Worm (Caenorhabditis elegans) whole organism, mixed stage, embryonic: ENCODE measurements around the gene sel-7.
A peak's percentile ranks its signal among the peaks of the same experiment; 100 is the strongest.

Experiments used
- M03D4.4 ChIP-seq: sonication (generic microtip); optimal IDR thresholded peaks from 2 replicates; lab custom pipeline; 2017; ENCODE audit warnings: mild to moderate bottlenecking, missing genetic modification characterization, missing compliant biosample characterization
- bed-3 ChIP-seq: fragments of 200-800 bp; sonication (Bioruptor generic); optimal IDR thresholded peaks from 3 replicates; lab custom pipeline; 2018; ENCODE audit warnings: mild to moderate bottlenecking, missing genetic modification characterization, moderate library complexity, missing compliant biosample characterization
- blmp-1 ChIP-seq: fragments of 150-350 bp; optimal IDR thresholded peaks from 2 replicates; lab custom pipeline; 2014; ENCODE audit warnings: missing biosample characterization, missing genetic modification characterization
- ceh-39 ChIP-seq: fragments of 150-350 bp; optimal IDR thresholded peaks from 2 replicates; lab custom pipeline; 2014; ENCODE audit warnings: missing biosample characterization, missing genetic modification characterization
- ceh-43 ChIP-seq: fragments of 200-800 bp; sonication (Bioruptor generic); optimal IDR thresholded peaks from 2 replicates; lab custom pipeline; 2018; ENCODE audit warnings: mild to moderate bottlenecking, missing genetic modification characterization, moderate library complexity, missing compliant biosample characterization
- ceh-83 ChIP-seq: fragments of 200-800 bp; sonication (Bioruptor generic); optimal IDR thresholded peaks from 2 replicates; lab custom pipeline; 2018; ENCODE audit warnings: mild to moderate bottlenecking, missing genetic modification characterization, missing compliant biosample characterization
- ces-1 ChIP-seq: fragments of 150-350 bp; optimal IDR thresholded peaks from 2 replicates; lab custom pipeline; 2014; ENCODE audit warnings: missing biosample characterization, missing genetic modification reagents, missing genetic modification characterization
- cnd-1 ChIP-seq: fragments of 200-800 bp; sonication (Bioruptor generic); optimal IDR thresholded peaks from 2 replicates; lab custom pipeline; 2018; ENCODE audit warnings: mild to moderate bottlenecking, missing genetic modification characterization, missing compliant biosample characterization
- drap-1 ChIP-seq: fragments of 200-800 bp; sonication (Bioruptor generic); optimal IDR thresholded peaks from 3 replicates; lab custom pipeline; 2018; ENCODE audit warnings: mild to moderate bottlenecking, missing genetic modification characterization, missing compliant biosample characterization
- elt-1 ChIP-seq: sonication (generic microtip); optimal IDR thresholded peaks from 2 replicates; lab custom pipeline; 2017; ENCODE audit warnings: missing genetic modification characterization, mild to moderate bottlenecking, missing compliant biosample characterization, antibody characterized with exemption, moderate library complexity, borderline replicate concordance; ENCODE audit not compliant: insufficient read depth
- elt-3 ChIP-seq: fragments of 150-350 bp; optimal IDR thresholded peaks from 2 replicates; lab custom pipeline; 2014; ENCODE audit warnings: missing biosample characterization, missing genetic modification characterization
- flh-1 ChIP-seq: fragments of 200-800 bp; sonication (Bioruptor generic); optimal IDR thresholded peaks from 2 replicates; lab custom pipeline; 2018; ENCODE audit warnings: mild to moderate bottlenecking, missing genetic modification characterization, moderate library complexity, missing compliant biosample characterization
- ham-2 ChIP-seq: fragments of 200-800 bp; sonication (Bioruptor generic); optimal IDR thresholded peaks from 2 replicates; lab custom pipeline; 2018; ENCODE audit warnings: mild to moderate bottlenecking, missing genetic modification characterization, missing compliant biosample characterization
- hlh-1 ChIP-seq: fragments of 150-350 bp; optimal IDR thresholded peaks from 2 replicates; lab custom pipeline; 2014; ENCODE audit warnings: missing biosample characterization, missing genetic modification reagents, missing genetic modification characterization
- lin-13 ChIP-seq: fragments of 150-350 bp; optimal IDR thresholded peaks from 2 replicates; lab custom pipeline; 2014; ENCODE audit warnings: missing biosample characterization, missing genetic modification characterization
- lin-32 ChIP-seq: fragments of 200-800 bp; sonication (Bioruptor generic); optimal IDR thresholded peaks from 2 replicates; lab custom pipeline; 2018; ENCODE audit warnings: mild to moderate bottlenecking, missing genetic modification characterization, missing compliant biosample characterization
- lsy-2 ChIP-seq: fragments of 150-350 bp; optimal IDR thresholded peaks from 2 replicates; lab custom pipeline; 2014; ENCODE audit warnings: missing biosample characterization, missing genetic modification characterization
- mab-5 ChIP-seq: fragments of 150-350 bp; optimal IDR thresholded peaks from 2 replicates; lab custom pipeline; 2014; ENCODE audit warnings: missing biosample characterization, missing genetic modification characterization
- mep-1 ChIP-seq: fragments of 150-350 bp; optimal IDR thresholded peaks from 2 replicates; lab custom pipeline; 2017; ENCODE audit warnings: missing biosample characterization, missing genetic modification reagents, missing genetic modification characterization, inconsistent platforms
- mls-2 ChIP-seq: sonication (generic microtip); optimal IDR thresholded peaks from 2 replicates; lab custom pipeline; 2016; ENCODE audit warnings: mild to moderate bottlenecking, missing genetic modification characterization, moderate library complexity, missing compliant biosample characterization
- nhr-12 ChIP-seq: fragments of 150-350 bp; optimal IDR thresholded peaks from 2 replicates; lab custom pipeline; 2014; ENCODE audit warnings: missing biosample characterization, missing genetic modification characterization
- nhr-2 ChIP-seq: fragments of 150-350 bp; optimal IDR thresholded peaks from 2 replicates; lab custom pipeline; 2014; ENCODE audit warnings: missing biosample characterization, missing genetic modification characterization
- nhr-237 ChIP-seq: fragments of 150-350 bp; optimal IDR thresholded peaks from 2 replicates; lab custom pipeline; 2014; ENCODE audit warnings: missing biosample characterization, missing genetic modification characterization
- nhr-28 ChIP-seq: fragments of 150-350 bp; optimal IDR thresholded peaks from 2 replicates; lab custom pipeline; 2014; ENCODE audit warnings: missing biosample characterization, missing genetic modification characterization
- nhr-76 ChIP-seq: sonication (generic microtip); optimal IDR thresholded peaks from 2 replicates; lab custom pipeline; 2017; ENCODE audit warnings: missing biosample characterization, missing genetic modification characterization
- pha-4 ChIP-seq: fragments of 150-350 bp; optimal IDR thresholded peaks from 2 replicates; lab custom pipeline; 2018; ENCODE audit warnings: missing biosample characterization, missing genetic modification reagents, missing genetic modification characterization
- sem-2 ChIP-seq: fragments of 200-800 bp; sonication (Bioruptor generic); optimal IDR thresholded peaks from 2 replicates; lab custom pipeline; 2018; ENCODE audit warnings: mild to moderate bottlenecking, missing genetic modification characterization, missing compliant biosample characterization
- snpc-4 ChIP-seq: fragments of 150-350 bp; optimal IDR thresholded peaks from 2 replicates; lab custom pipeline; 2014; ENCODE audit warnings: missing biosample characterization, missing genetic modification characterization
- sptf-1 ChIP-seq: sonication (generic microtip); optimal IDR thresholded peaks from 2 replicates; lab custom pipeline; 2017; ENCODE audit warnings: mild to moderate bottlenecking, missing genetic modification characterization, moderate library complexity, missing compliant biosample characterization
- tbx-8 ChIP-seq: fragments of 200-800 bp; sonication (Bioruptor generic); optimal IDR thresholded peaks from 2 replicates; lab custom pipeline; 2018; ENCODE audit warnings: mild to moderate bottlenecking, missing genetic modification characterization, moderate library complexity, missing compliant biosample characterization
- unc-120 ChIP-seq: sonication (generic microtip); optimal IDR thresholded peaks from 2 replicates; lab custom pipeline; 2017; ENCODE audit warnings: missing genetic modification characterization, missing compliant biosample characterization; ENCODE audit not compliant: poor library complexity, severe bottlenecking
- unc-39 ChIP-seq: fragments of 150-350 bp; optimal IDR thresholded peaks from 2 replicates; lab custom pipeline; 2014; ENCODE audit warnings: missing biosample characterization, missing genetic modification characterization
- unc-62 ChIP-seq: fragments of 150-350 bp; optimal IDR thresholded peaks from 2 replicates; lab custom pipeline; 2014; ENCODE audit warnings: missing biosample characterization, missing genetic modification reagents, missing genetic modification characterization
- zip-8 ChIP-seq: fragments of 150-350 bp; optimal IDR thresholded peaks from 2 replicates; lab custom pipeline; 2014; ENCODE audit warnings: missing biosample characterization, missing genetic modification characterization
- ztf-11 ChIP-seq: fragments of 150-350 bp; optimal IDR thresholded peaks from 2 replicates; lab custom pipeline; 2014; ENCODE audit warnings: missing biosample characterization, missing genetic modification characterization

Gene sel-7

DNA sequence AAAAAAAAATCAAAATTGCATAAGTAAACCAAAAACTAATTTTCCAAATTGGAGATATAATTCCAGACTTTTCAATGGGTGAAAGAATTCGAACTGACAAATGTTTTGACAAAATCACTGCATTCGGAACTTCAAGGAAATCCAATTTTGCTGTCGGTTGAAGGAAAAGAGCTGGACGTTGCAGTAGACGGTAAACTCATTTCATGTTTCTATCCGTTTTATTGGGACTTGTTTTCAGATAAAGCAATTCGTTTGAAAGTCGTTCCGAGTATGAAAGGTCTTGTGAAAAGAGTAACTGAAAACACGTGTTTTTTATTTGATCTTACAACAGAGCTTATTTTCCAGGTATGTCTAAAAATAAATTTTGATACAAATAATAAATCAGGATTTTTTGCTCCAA lies 24.1 kb downstream of the sel-7 start:
- TF ChIP-seq flh-1 (GFP tag; lab: Kevin White, UChicago) (no peak), tbx-8 (GFP tag; lab: Kevin White, UChicago) (no peak), pha-4 (tag; lab: Kevin White, UChicago) (no peak), snpc-4 (tag; lab: Kevin White, UChicago) (no peak), bed-3 (GFP tag; lab: Kevin White, UChicago) (no peak), ces-1 (peak; percentile 15), elt-1 (tag; lab: Kevin White, UChicago) (no peak), drap-1 (GFP tag; lab: Kevin White, UChicago) (no peak), nhr-28 (tag; lab: Kevin White, UChicago) (no peak)
- TF ChIP-seq, all 35 proteins: peak for 1

DNA sequence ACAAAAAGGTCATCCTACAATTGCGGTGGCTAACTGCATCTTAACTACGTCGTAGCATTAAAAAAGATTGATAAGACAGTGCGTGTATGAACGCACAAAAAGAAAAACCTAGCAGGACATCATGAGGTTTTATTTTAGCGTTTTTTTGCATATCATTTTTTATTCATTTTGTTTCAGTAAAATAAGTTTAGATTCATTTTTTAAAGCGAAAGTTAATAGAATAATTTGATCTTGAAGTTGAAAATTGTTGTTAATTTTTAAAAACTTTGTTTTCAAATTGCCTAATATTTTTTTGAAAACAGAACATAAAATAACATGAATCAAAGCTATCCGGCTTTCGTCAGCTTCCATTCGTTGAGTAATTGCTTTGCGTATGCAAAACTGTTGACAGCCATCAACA lies 26.7 kb downstream of the sel-7 start, which contains the start of gene prx-1:
Gene prx-1, plus strand, starts transcription at position 301 of the 400 bp plus-strand sequence.
- TF ChIP-seq unc-120 (tag; lab: Kevin White, UChicago) (no peak), bed-3 (GFP tag; lab: Kevin White, UChicago) (no peak), tbx-8 (GFP tag; lab: Kevin White, UChicago) (no peak), nhr-76 (tag; lab: Kevin White, UChicago) (no peak), lin-32 (no peak), hlh-1 (no peak), lin-13 (tag; lab: Kevin White, UChicago) (no peak), mab-5 (tag; lab: Kevin White, UChicago) (no peak), nhr-2 (no peak), blmp-1 (tag; lab: Kevin White, UChicago) (no peak), unc-39 (no peak), ztf-11 (tag; lab: Kevin White, UChicago) (no peak), mep-1 (tag; lab: Kevin White, UChicago) (no peak), ceh-83 (GFP tag; lab: Kevin White, UChicago) (no peak), ceh-39 (tag; lab: Kevin White, UChicago) (no peak), sem-2 (GFP tag; lab: Kevin White, UChicago) (no peak), snpc-4 (tag; lab: Kevin White, UChicago) (no peak)

DNA sequence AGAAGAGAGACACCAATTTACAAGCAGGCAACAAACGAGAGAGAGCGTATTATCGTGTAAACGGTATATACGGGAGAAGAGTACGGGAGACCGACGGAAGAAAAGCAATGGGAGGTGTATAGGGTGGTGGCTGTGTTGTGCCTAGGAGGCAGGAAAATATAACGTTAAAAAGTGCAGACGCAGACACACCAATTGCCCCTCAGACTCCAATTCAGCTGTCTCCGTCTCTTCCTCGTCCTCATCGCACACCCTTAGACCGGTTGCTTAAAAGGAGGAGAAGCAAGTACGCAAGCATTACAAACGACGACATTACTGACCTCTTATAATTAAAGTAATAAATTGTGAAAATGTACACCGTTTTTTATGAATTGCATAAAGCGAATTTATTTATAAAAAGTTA lies 27.9 kb downstream of the sel-7 start:
- TF ChIP-seq mep-1 (tag; lab: Kevin White, UChicago), result peak; percentile 86
- no peak for TF ChIP-seq sem-2 (GFP tag; lab: Kevin White, UChicago)
- peak; percentile 69 for TF ChIP-seq sptf-1 (tag; lab: Kevin White, UChicago)
- TF ChIP-seq mls-2 (tag; lab: Kevin White, UChicago), result peak; percentile 80
- TF ChIP-seq nhr-2, result no peak
- peak; percentile 89 for TF ChIP-seq ces-1
- peak; percentile 43 for TF ChIP-seq elt-1 (tag; lab: Kevin White, UChicago)
- no peak for TF ChIP-seq snpc-4 (tag; lab: Kevin White, UChicago)
- peak; percentile 93 for TF ChIP-seq lin-13 (tag; lab: Kevin White, UChicago)
- TF ChIP-seq ceh-83 (GFP tag; lab: Kevin White, UChicago), result no peak
- TF ChIP-seq unc-39, result no peak
- peak; percentile 59 for TF ChIP-seq ztf-11 (tag; lab: Kevin White, UChicago)
- peak; percentile 62 for TF ChIP-seq pha-4 (tag; lab: Kevin White, UChicago)
- peak; percentile 46 for TF ChIP-seq M03D4.4 (tag; lab: Kevin White, UChicago)
- peak; percentile 49 for TF ChIP-seq unc-62 (GFP tag; lab: Kevin White, UChicago)
- TF ChIP-seq drap-1 (GFP tag; lab: Kevin White, UChicago), result peak; percentile 49
- peak; percentile 81 for TF ChIP-seq hlh-1
- no peak for TF ChIP-seq bed-3 (GFP tag; lab: Kevin White, UChicago)
- no peak for TF ChIP-seq nhr-76 (tag; lab: Kevin White, UChicago)
- no peak for TF ChIP-seq blmp-1 (tag; lab: Kevin White, UChicago)
- TF ChIP-seq tbx-8 (GFP tag; lab: Kevin White, UChicago), result no peak
- TF ChIP-seq nhr-237 (tag; lab: Kevin White, UChicago), result peak; percentile 81
- peak; percentile 90 for TF ChIP-seq ham-2 (GFP tag; lab: Kevin White, UChicago)
- no peak for TF ChIP-seq nhr-28 (tag; lab: Kevin White, UChicago)
- TF ChIP-seq mab-5 (tag; lab: Kevin White, UChicago), result peak; percentile 38
- TF ChIP-seq lsy-2, result peak; percentile 89
- TF ChIP-seq nhr-12 (tag; lab: Kevin White, UChicago), result no peak
- TF ChIP-seq elt-3 (tag; lab: Kevin White, UChicago), result no peak
- TF ChIP-seq flh-1 (GFP tag; lab: Kevin White, UChicago), result no peak
- no peak for TF ChIP-seq lin-32
- no peak for TF ChIP-seq ceh-39 (tag; lab: Kevin White, UChicago)
- peak; percentile 61 for TF ChIP-seq cnd-1
- peak; percentile 98 for TF ChIP-seq unc-120 (tag; lab: Kevin White, UChicago)
- TF ChIP-seq ceh-43 (GFP tag; lab: Kevin White, UChicago), result peak; percentile 66
- no peak for TF ChIP-seq zip-8 (tag; lab: Kevin White, UChicago)
